Comparison of ENCODE assay signal across 4 worm cellular contexts in the genomic region with DNA sequence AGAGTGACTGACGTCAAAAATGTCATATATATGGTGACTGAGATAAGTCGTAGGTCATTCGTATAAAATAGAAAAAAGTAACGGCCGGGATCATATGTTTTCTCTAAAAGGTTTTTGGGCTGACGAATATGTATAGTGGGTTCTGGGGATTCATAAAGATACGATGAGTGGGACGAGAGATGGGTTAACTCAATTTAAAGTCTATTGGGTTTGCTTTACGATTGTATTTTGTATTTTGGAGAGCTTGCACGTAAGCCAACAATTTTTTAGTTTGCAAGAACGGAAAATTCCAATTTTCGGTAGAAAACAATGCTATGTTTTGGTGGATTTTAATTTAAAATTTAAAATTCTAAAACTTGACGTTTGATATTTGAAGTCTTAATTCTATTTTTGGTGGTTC.
A peak's percentile ranks its signal among the peaks of the same experiment; 100 is the strongest.
TF ChIP-seq lines count a peak whose summit lies in the region.

No protein-coding gene starts in this region.

TF ChIP-seq in whole organism, L1 larva, 84 proteins besides CTCF, POLR2A, EP300 and RAD21:
- no peak for TF ChIP-seq ceh-90 (tag; optimal IDR thresholded peaks at IDR 0.05; lab: Kevin White, UChicago)
- TF ChIP-seq ces-1 (GFP tag; optimal IDR thresholded peaks at IDR 0.05; lab: Kevin White, UChicago): peak; percentile 48
- no peak for TF ChIP-seq nhr-85 (tag; lab: Kevin White, UChicago)
- no peak for TF ChIP-seq lin-13 (GFP tag; optimal IDR thresholded peaks at IDR 0.05; lab: Kevin White, UChicago)
- no peak for TF ChIP-seq xbp-1 (tag; optimal IDR thresholded peaks at IDR 0.05; lab: Kevin White, UChicago)
- TF ChIP-seq ceh-88 (GFP tag; IDR thresholded peaks at IDR 0.05; lab: Robert Waterston, UW): no peak
- TF ChIP-seq pag-3 (tag; optimal IDR thresholded peaks at IDR 0.05; lab: Kevin White, UChicago; ENCODE audit: borderline replicate concordance, insufficient read depth): no peak
- TF ChIP-seq nhr-71 (tag; optimal IDR thresholded peaks at IDR 0.05; lab: Kevin White, UChicago): peak; percentile 7
- TF ChIP-seq lin-14 (GFP tag; optimal IDR thresholded peaks at IDR 0.05; lab: Kevin White, UChicago): peak; percentile 36
- no peak for TF ChIP-seq Y116A8C.19 (tag; optimal IDR thresholded peaks at IDR 0.05; lab: Kevin White, UChicago; ENCODE audit: borderline replicate concordance)
- TF ChIP-seq rnt-1 (tag; optimal IDR thresholded peaks at IDR 0.05; lab: Kevin White, UChicago): no peak
- TF ChIP-seq blmp-1 (tag; optimal IDR thresholded peaks at IDR 0.05; lab: Kevin White, UChicago): no peak
- no peak for TF ChIP-seq C34B4.2 (tag; optimal IDR thresholded peaks at IDR 0.05; lab: Kevin White, UChicago)
TF ChIP-seq in whole organism, L1 larva: peak in this region for 3.

TF ChIP-seq in whole organism, L4 larva, 104 proteins besides CTCF, POLR2A, EP300 and RAD21:
- TF ChIP-seq dmd-9 (GFP tag; IDR thresholded peaks at IDR 0.05; lab: Robert Waterston, UW) (no peak), madf-9 (GFP tag; conservative IDR thresholded peaks at IDR 0.05; lab: Robert Waterston, UW) (no peak), ceh-62 (tag; optimal IDR thresholded peaks at IDR 0.05; lab: Kevin White, UChicago) (no peak), daf-12 (tag; optimal IDR thresholded peaks at IDR 0.05; lab: Kevin White, UChicago) (no peak), nhr-102 (tag; optimal IDR thresholded peaks at IDR 0.05; lab: Kevin White, UChicago) (no peak), aly-2 (tag; optimal IDR thresholded peaks at IDR 0.05; lab: Kevin White, UChicago) (no peak), aha-1 (tag; lab: Kevin White, UChicago) (peak; percentile 90), lin-15B (tag; optimal IDR thresholded peaks at IDR 0.05; lab: Kevin White, UChicago) (no peak)

TF ChIP-seq in whole organism, late embryonic, 69 proteins besides CTCF, POLR2A, EP300 and RAD21:
- TF ChIP-seq unc-42 (tag; optimal IDR thresholded peaks at IDR 0.05; lab: Kevin White, UChicago) (peak; percentile 63), ahr-1 (tag; optimal IDR thresholded peaks at IDR 0.05; lab: Kevin White, UChicago) (no peak)

TF ChIP-seq in whole organism, mixed stage, embryonic, 35 proteins besides CTCF, POLR2A, EP300 and RAD21:
- TF ChIP-seq ces-1 (GFP tag; optimal IDR thresholded peaks at IDR 0.05; lab: Kevin White, UChicago): peak; percentile 85
- no peak for TF ChIP-seq nhr-237 (tag; optimal IDR thresholded peaks at IDR 0.05; lab: Kevin White, UChicago)
TF ChIP-seq in whole organism, mixed stage, embryonic: peak in this region for 1.

Comparison
In these comparisons a context has a peak if more than half of its experiments do, and no peak if none do; other contexts are left out.
1. Of the 29 proteins assayed by ChIP-seq in both whole organism, L4 larva and whole organism, L1 larva: peak only in whole organism, L4 larva: aha-1; only in whole organism, L1 larva: ces-1; in both: none; in neither: 27.